Worm (Caenorhabditis elegans) whole organism, L1 larva: Measurements from ENCODE around the gene F46H5.2.

Experiments used
- lsy-2 ChIP-seq, 2 experiments: fragments of 150-350 bp; optimal IDR thresholded peaks; 2 replicates each; lab custom pipeline; 2014; ENCODE audit warnings: missing biosample characterization in 2 of 2, missing genetic modification characterization in 2 of 2
- mdl-1 ChIP-seq, 2 experiments: fragments of 150-350 bp; optimal IDR thresholded peaks; 2 replicates each; lab custom pipeline; 2014 to 2017; ENCODE audit warnings: missing biosample characterization in 2 of 2, missing genetic modification characterization in 2 of 2, inconsistent platforms in 1 of 2
- mef-2 ChIP-seq: fragments of 150-350 bp; optimal IDR thresholded peaks from 2 replicates; lab custom pipeline; 2014; ENCODE audit warnings: missing biosample characterization, missing genetic modification characterization
- nhr-28 ChIP-seq: fragments of 150-350 bp; optimal IDR thresholded peaks from 2 replicates; lab custom pipeline; 2014; ENCODE audit warnings: missing biosample characterization, missing genetic modification characterization
- pag-3 ChIP-seq: sonication (generic microtip); optimal IDR thresholded peaks from 2 replicates; lab custom pipeline; 2017; ENCODE audit warnings: missing genetic modification characterization, mild to moderate bottlenecking, missing compliant biosample characterization, antibody characterized with exemption, borderline replicate concordance; ENCODE audit not compliant: insufficient read depth

DNA sequence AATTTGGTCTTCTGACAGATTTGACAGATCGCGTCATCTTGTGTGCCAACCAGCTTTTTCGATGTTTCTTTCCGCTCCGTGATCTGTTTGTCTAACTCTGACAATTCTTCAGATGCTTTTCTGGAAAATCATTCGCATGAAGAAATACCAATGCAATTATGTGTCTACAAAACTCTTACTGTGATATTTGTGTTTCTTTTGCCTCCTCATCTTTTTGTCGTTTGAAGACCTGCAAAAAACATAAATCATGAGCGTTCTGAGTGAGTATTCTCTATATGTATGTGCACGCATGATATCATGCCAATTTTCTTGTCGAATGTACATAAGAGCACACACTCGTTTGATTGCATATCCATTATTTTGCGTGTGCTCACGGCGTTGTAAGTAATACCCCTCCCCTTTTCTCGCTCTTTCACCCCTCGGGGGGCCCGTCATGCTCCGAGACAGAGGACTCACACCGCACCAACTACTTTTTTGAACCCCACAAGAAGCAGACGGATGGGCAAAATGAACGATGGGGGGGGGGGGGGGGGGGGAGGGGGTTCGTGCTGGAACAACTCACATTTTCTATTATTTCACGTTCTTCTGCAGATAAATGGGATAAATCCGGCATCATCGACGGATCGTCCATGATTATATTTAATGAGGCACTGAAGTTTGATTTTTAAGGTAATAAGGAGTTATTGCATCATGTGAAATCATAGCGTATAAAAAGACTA is 14.4 kb downstream of the F46H5.2 start, which contains the start of gene unc-10:
- TF ChIP-seq mef-2 (tag; lab: Kevin White, UChicago) (no peak), lsy-2 (tag; optimal IDR thresholded peaks at IDR 0.05; lab: Kevin White, UChicago) (no peak), nhr-28 (tag; lab: Kevin White, UChicago) (no peak), pag-3 (tag; lab: Kevin White, UChicago) (no peak), mdl-1 (tag; optimal IDR thresholded peaks at IDR 0.05; lab: Kevin White, UChicago) (no peak)
